Worm (Caenorhabditis elegans) whole organism, young adult: ENCODE results near the gene F28G4.4.

Experiments used
- F57C9.4 ChIP-seq: sonication (generic microtip); optimal IDR thresholded peaks from 2 replicates; lab custom pipeline; 2017; ENCODE audit warnings: mild to moderate bottlenecking, missing genetic modification characterization, missing compliant biosample characterization
- Y95B8A.8 ChIP-seq: fragments of 200-800 bp; sonication (Bioruptor generic); IDR thresholded peaks from 2 replicates; pipeline ENCODE4 v1.3.6; 2022; ENCODE audit warnings: missing genetic modification reagents, missing genetic modification characterization, missing compliant biosample characterization
- ama-1 ChIP-seq, 3 experiments: fragments of 150-350 bp in 1 of 3; sonication (generic microtip) in 2 of 3; optimal IDR thresholded peaks; 2 replicates each; lab custom pipeline; 2014 to 2018; ENCODE audit warnings: missing biosample characterization in 2 of 3, missing genetic modification characterization in 2 of 3, missing genetic modification reagents in 2 of 3
- efl-1 ChIP-seq: fragments of 150-350 bp; optimal IDR thresholded peaks from 2 replicates; lab custom pipeline; 2014; ENCODE audit warnings: missing biosample characterization, missing genetic modification reagents, missing genetic modification characterization
- egl-44 ChIP-seq: fragments of 200-800 bp; sonication (Bioruptor generic); IDR thresholded peaks from 2 replicates; pipeline ENCODE4 v1.3.6; 2022; ENCODE audit warnings: missing genetic modification reagents, missing genetic modification characterization, missing compliant biosample characterization
- him-1 ChIP-seq: sonication (generic microtip); optimal IDR thresholded peaks from 2 replicates; lab custom pipeline; 2016; ENCODE audit warnings: missing genotype, missing genetic modification reagents, missing genetic modification characterization, missing compliant biosample characterization
- nfya-1 ChIP-seq: sonication (generic microtip); optimal IDR thresholded peaks from 2 replicates; lab custom pipeline; 2017; ENCODE audit warnings: antibody characterized with exemption, missing compliant biosample characterization, missing genetic modification characterization, borderline replicate concordance; ENCODE audit not compliant: insufficient read depth
- sea-2 ChIP-seq: fragments of 200-800 bp; sonication (Bioruptor generic); IDR thresholded peaks from 2 replicates; pipeline ENCODE4 v1.3.6; 2022; ENCODE audit warnings: missing genetic modification characterization, missing compliant biosample characterization
- somi-1 ChIP-seq: fragments of 200-800 bp; sonication (Bioruptor generic); optimal IDR thresholded peaks from 2 replicates; lab custom pipeline; 2018; ENCODE audit warnings: mild to moderate bottlenecking, missing genetic modification characterization, missing compliant biosample characterization
- tbp1 ChIP-seq: fragments of 200-800 bp; sonication (Bioruptor generic); optimal IDR thresholded peaks from 2 replicates; lab custom pipeline; 2018; ENCODE audit warnings: mild to moderate bottlenecking, missing genetic modification characterization, missing compliant biosample characterization
- unc-130 ChIP-seq: sonication (generic microtip); optimal IDR thresholded peaks from 2 replicates; lab custom pipeline; 2016; ENCODE audit warnings: missing genetic modification reagents, missing genetic modification characterization, missing compliant biosample characterization

DNA sequence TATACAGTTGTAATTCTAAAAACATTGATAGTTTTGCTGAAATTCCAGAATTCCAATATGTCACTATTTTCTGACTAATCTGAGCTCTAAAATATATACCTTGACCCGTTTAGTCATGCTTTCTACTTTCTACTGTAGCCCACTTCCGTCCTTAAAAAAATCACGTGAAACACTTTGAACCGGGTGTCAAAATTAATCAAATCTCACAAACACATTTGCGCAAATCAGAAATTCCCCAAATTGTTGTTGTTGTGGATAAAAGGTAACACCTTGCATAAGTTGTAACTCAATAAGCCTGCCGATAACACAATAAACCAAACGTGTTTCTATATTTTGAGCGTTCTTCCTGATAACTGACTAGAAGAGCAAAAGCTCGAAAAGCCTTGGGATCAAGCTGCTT is 21.6 kb upstream of the F28G4.4 start, which contains the start of gene srxa-7:
- TF ChIP-seq F57C9.4 (tag; lab: Kevin White, UChicago), result no peak
- no peak for TF ChIP-seq nfya-1
- TF ChIP-seq sea-2 (GFP tag; lab: Robert Waterston, UW), result no peak
- TF ChIP-seq somi-1 (GFP tag; lab: Kevin White, UChicago), result no peak
- TF ChIP-seq Y95B8A.8 (GFP tag; lab: Robert Waterston, UW), result no peak
- TF ChIP-seq tbp1 (GFP tag; lab: Kevin White, UChicago), result no peak
- TF ChIP-seq unc-130 (GFP tag; lab: Kevin White, UChicago), result no peak
- TF ChIP-seq egl-44, result no peak
- no peak for TF ChIP-seq ama-1 (optimal IDR thresholded peaks at IDR 0.05; lab: Kevin White, UChicago)
- no peak for TF ChIP-seq ama-1 (GFP tag; optimal IDR thresholded peaks at IDR 0.05; lab: Kevin White, UChicago)
- no peak for TF ChIP-seq him-1 (tag; lab: Kevin White, UChicago)
- no peak for TF ChIP-seq efl-1 (GFP tag; lab: Kevin White, UChicago)
